Worm (Caenorhabditis elegans) whole organism, L1 larva: ENCODE data around the gene srh-131.

Experiments
- alr-1 ChIP-seq: fragments of 200-800 bp; sonication (Bioruptor generic); optimal IDR thresholded peaks from 2 replicates; lab custom pipeline; 2018; ENCODE audit warnings: borderline replicate concordance, mild to moderate bottlenecking, missing genetic modification characterization, missing compliant biosample characterization
- aly-2 ChIP-seq: fragments of 150-350 bp; optimal IDR thresholded peaks from 2 replicates; lab custom pipeline; 2014; ENCODE audit warnings: missing biosample characterization, missing genetic modification characterization
- blmp-1 ChIP-seq: fragments of 150-350 bp; optimal IDR thresholded peaks from 2 replicates; lab custom pipeline; 2014; ENCODE audit warnings: missing biosample characterization, missing genetic modification characterization
- ces-1 ChIP-seq: fragments of 150-350 bp; optimal IDR thresholded peaks from 2 replicates; lab custom pipeline; 2014; ENCODE audit warnings: missing biosample characterization, missing genetic modification reagents, missing genetic modification characterization
- fkh-4 ChIP-seq: sonication (generic microtip); optimal IDR thresholded peaks from 2 replicates; lab custom pipeline; 2016; ENCODE audit warnings: missing compliant biosample characterization, missing genetic modification characterization, borderline replicate concordance
- lin-13 ChIP-seq: fragments of 150-350 bp; optimal IDR thresholded peaks from 2 replicates; lab custom pipeline; 2014; ENCODE audit warnings: missing biosample characterization, missing genetic modification reagents, missing genetic modification characterization
- nhr-76 ChIP-seq: sonication (generic microtip); optimal IDR thresholded peaks from 2 replicates; lab custom pipeline; 2017; ENCODE audit warnings: missing biosample characterization, missing genetic modification characterization
- skn-1 ChIP-seq: fragments of 150-350 bp; optimal IDR thresholded peaks from 2 replicates; lab custom pipeline; 2014; ENCODE audit warnings: missing biosample characterization, missing genetic modification characterization
- unc-130 ChIP-seq: fragments of 150-350 bp; optimal IDR thresholded peaks from 2 replicates; lab custom pipeline; 2017; ENCODE audit warnings: missing biosample characterization, missing genetic modification characterization, inconsistent platforms

DNA sequence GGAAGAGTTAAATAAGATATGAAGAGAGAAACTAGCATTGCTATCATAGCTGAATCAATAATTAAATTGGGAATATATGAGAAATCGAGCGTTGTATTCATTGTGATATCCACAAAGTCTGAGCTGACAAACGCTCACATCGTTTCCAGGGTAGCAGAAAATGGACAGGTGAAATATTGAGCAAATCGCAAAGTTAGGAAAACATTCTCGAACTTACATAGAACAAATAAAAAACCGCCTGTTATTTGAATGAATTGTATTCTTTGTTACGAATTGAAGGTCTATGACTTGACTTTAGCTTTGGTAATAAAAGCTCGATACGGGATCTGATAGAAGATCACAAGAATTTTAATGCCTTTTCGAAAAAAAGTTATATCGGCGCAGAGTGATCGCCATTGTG lies 30.6 kb downstream of the srh-131 start, which contains the start of gene srz-94:
- TF ChIP-seq fkh-4 (tag; lab: Kevin White, UChicago) (no peak), unc-130 (tag; lab: Kevin White, UChicago) (no peak), alr-1 (tag; lab: Kevin White, UChicago) (no peak), blmp-1 (tag; lab: Kevin White, UChicago) (no peak), skn-1 (no peak), lin-13 (GFP tag; lab: Kevin White, UChicago) (no peak), ces-1 (GFP tag; lab: Kevin White, UChicago) (no peak), nhr-76 (tag; lab: Kevin White, UChicago) (no peak), aly-2 (no peak)
